Worm (Caenorhabditis elegans) whole organism, early embryonic: ENCODE measurements around the gene ZK1127.3.

Experiments used
- B0310.2 ChIP-seq: sonication (generic microtip); optimal IDR thresholded peaks from 2 replicates; lab custom pipeline; 2016; ENCODE audit warnings: mild to moderate bottlenecking, missing genetic modification characterization, missing compliant biosample characterization
- F13C5.2 ChIP-seq: sonication (generic microtip); optimal IDR thresholded peaks from 2 replicates; lab custom pipeline; 2017; ENCODE audit warnings: mild to moderate bottlenecking, missing genetic modification characterization, inconsistent platforms, missing compliant biosample characterization
- aly-1 ChIP-seq: sonication (generic microtip); optimal IDR thresholded peaks from 2 replicates; lab custom pipeline; 2016; ENCODE audit warnings: missing genetic modification characterization, missing compliant biosample characterization
- ama-1 ChIP-seq: fragments of 150-350 bp; optimal IDR thresholded peaks from 2 replicates; lab custom pipeline; 2014
- ceh-13 ChIP-seq: fragments of 200-800 bp; sonication (Bioruptor generic); optimal IDR thresholded peaks from 2 replicates; lab custom pipeline; 2018; ENCODE audit warnings: mild to moderate bottlenecking, missing genetic modification characterization, missing compliant biosample characterization
- ceh-36 ChIP-seq: sonication (generic microtip); optimal IDR thresholded peaks from 2 replicates; lab custom pipeline; 2016; ENCODE audit warnings: missing genetic modification characterization, inconsistent platforms, missing compliant biosample characterization
- ets-7 ChIP-seq: sonication (generic microtip); optimal IDR thresholded peaks from 2 replicates; lab custom pipeline; 2016; ENCODE audit warnings: missing genotype, missing genetic modification characterization, missing compliant biosample characterization
- flt-1 ChIP-seq: fragments of 200-800 bp; sonication (Bioruptor generic); IDR thresholded peaks from 2 replicates; pipeline ENCODE4 v1.3.6; 2022; ENCODE audit warnings: missing genetic modification characterization, missing compliant biosample characterization
- hmbx-1 ChIP-seq: sonication (generic microtip); optimal IDR thresholded peaks from 2 replicates; lab custom pipeline; 2016; ENCODE audit warnings: mild to moderate bottlenecking, missing genetic modification characterization, missing compliant biosample characterization
- hmg-4 ChIP-seq: fragments of 200-800 bp; sonication (Bioruptor generic); optimal IDR thresholded peaks from 2 replicates; lab custom pipeline; 2018; ENCODE audit warnings: mild to moderate bottlenecking, missing genetic modification characterization, missing compliant biosample characterization
- sea-1 ChIP-seq: fragments of 200-800 bp; sonication (Bioruptor generic); conservative IDR thresholded peaks from 2 replicates; pipeline ENCODE4 v1.3.6; 2022; ENCODE audit warnings: missing genetic modification characterization, missing compliant biosample characterization
- tbx-11 ChIP-seq: fragments of 200-800 bp; sonication (Bioruptor generic); IDR thresholded peaks from 2 replicates; pipeline ENCODE4 v1.3.6; 2022; ENCODE audit warnings: missing genetic modification characterization, missing compliant biosample characterization
- tbx-37 ChIP-seq: fragments of 200-800 bp; sonication (Bioruptor generic); conservative IDR thresholded peaks from 2 replicates; pipeline ENCODE4 v1.3.6; 2022; ENCODE audit warnings: missing genetic modification reagents, missing genetic modification characterization, missing compliant biosample characterization
- tra-4 ChIP-seq: sonication (generic microtip); optimal IDR thresholded peaks from 2 replicates; lab custom pipeline; 2017; ENCODE audit warnings: missing genetic modification characterization, missing compliant biosample characterization

DNA sequence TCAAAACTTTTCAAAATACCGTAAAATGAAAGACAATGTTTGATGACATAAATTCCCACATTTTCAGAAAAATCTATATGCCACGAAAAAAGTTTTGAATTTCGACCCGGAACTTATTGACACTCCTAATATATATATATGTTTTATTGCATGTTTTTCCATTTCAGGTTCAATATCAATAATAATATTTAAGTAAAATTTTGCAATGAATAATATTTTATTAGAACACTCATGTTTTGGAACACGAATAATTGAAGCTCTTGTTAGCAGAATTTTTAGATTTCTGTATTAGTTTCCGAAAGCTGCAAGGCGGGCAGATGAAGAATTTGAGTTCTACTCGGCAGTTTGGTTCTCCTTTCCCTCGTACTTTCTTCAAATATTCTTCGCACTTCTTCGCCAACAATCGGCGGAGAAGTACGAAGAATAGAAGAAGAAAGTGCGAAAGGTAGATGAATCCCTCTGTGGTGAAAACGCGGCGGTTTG lies 38.3 kb downstream of the ZK1127.3 start, which contains the start of gene T02G5.3:
- TF ChIP-seq ets-7 (tag; lab: Kevin White, UChicago), result no peak
- TF ChIP-seq tbx-11 (GFP tag; lab: Robert Waterston, UW), result no peak
- TF ChIP-seq ama-1 (lab: Kevin White, UChicago), result no peak
- TF ChIP-seq aly-1 (tag; lab: Kevin White, UChicago), result no peak
- TF ChIP-seq ceh-36, result no peak
- no peak for TF ChIP-seq tbx-37 (GFP tag; lab: Robert Waterston, UW)
- no peak for TF ChIP-seq F13C5.2 (tag; lab: Kevin White, UChicago)
- TF ChIP-seq tra-4 (tag; lab: Kevin White, UChicago), result no peak
- TF ChIP-seq flt-1 (GFP tag; lab: Robert Waterston, UW), result no peak
- 0 out of 2 replicates have a peak, but pooled peaks have one; percentile 18 for TF ChIP-seq sea-1
- TF ChIP-seq hmbx-1, result no peak
- peak; percentile 19 for TF ChIP-seq B0310.2
- no peak for TF ChIP-seq ceh-13 (GFP tag; lab: Kevin White, UChicago)
- no peak for TF ChIP-seq hmg-4 (GFP tag; lab: Kevin White, UChicago)
